Worm (Caenorhabditis elegans) whole organism, mixed stage, embryonic: Measurements from ENCODE around the gene irld-61.

Experiments used
- bed-3 ChIP-seq: fragments of 200-800 bp; sonication (Bioruptor generic); optimal IDR thresholded peaks from 3 replicates; lab custom pipeline; 2018; ENCODE audit warnings: mild to moderate bottlenecking, missing genetic modification characterization, moderate library complexity, missing compliant biosample characterization
- blmp-1 ChIP-seq: fragments of 150-350 bp; optimal IDR thresholded peaks from 2 replicates; lab custom pipeline; 2014; ENCODE audit warnings: missing biosample characterization, missing genetic modification characterization
- ceh-43 ChIP-seq: fragments of 200-800 bp; sonication (Bioruptor generic); optimal IDR thresholded peaks from 2 replicates; lab custom pipeline; 2018; ENCODE audit warnings: mild to moderate bottlenecking, missing genetic modification characterization, moderate library complexity, missing compliant biosample characterization
- ces-1 ChIP-seq: fragments of 150-350 bp; optimal IDR thresholded peaks from 2 replicates; lab custom pipeline; 2014; ENCODE audit warnings: missing biosample characterization, missing genetic modification reagents, missing genetic modification characterization
- drap-1 ChIP-seq: fragments of 200-800 bp; sonication (Bioruptor generic); optimal IDR thresholded peaks from 3 replicates; lab custom pipeline; 2018; ENCODE audit warnings: mild to moderate bottlenecking, missing genetic modification characterization, missing compliant biosample characterization
- elt-1 ChIP-seq: sonication (generic microtip); optimal IDR thresholded peaks from 2 replicates; lab custom pipeline; 2017; ENCODE audit warnings: missing genetic modification characterization, mild to moderate bottlenecking, missing compliant biosample characterization, antibody characterized with exemption, moderate library complexity, borderline replicate concordance; ENCODE audit not compliant: insufficient read depth
- elt-3 ChIP-seq: fragments of 150-350 bp; optimal IDR thresholded peaks from 2 replicates; lab custom pipeline; 2014; ENCODE audit warnings: missing biosample characterization, missing genetic modification characterization
- flh-1 ChIP-seq: fragments of 200-800 bp; sonication (Bioruptor generic); optimal IDR thresholded peaks from 2 replicates; lab custom pipeline; 2018; ENCODE audit warnings: mild to moderate bottlenecking, missing genetic modification characterization, moderate library complexity, missing compliant biosample characterization
- ham-2 ChIP-seq: fragments of 200-800 bp; sonication (Bioruptor generic); optimal IDR thresholded peaks from 2 replicates; lab custom pipeline; 2018; ENCODE audit warnings: mild to moderate bottlenecking, missing genetic modification characterization, missing compliant biosample characterization
- hlh-1 ChIP-seq: fragments of 150-350 bp; optimal IDR thresholded peaks from 2 replicates; lab custom pipeline; 2014; ENCODE audit warnings: missing biosample characterization, missing genetic modification reagents, missing genetic modification characterization
- lin-13 ChIP-seq: fragments of 150-350 bp; optimal IDR thresholded peaks from 2 replicates; lab custom pipeline; 2014; ENCODE audit warnings: missing biosample characterization, missing genetic modification characterization
- lin-32 ChIP-seq: fragments of 200-800 bp; sonication (Bioruptor generic); optimal IDR thresholded peaks from 2 replicates; lab custom pipeline; 2018; ENCODE audit warnings: mild to moderate bottlenecking, missing genetic modification characterization, missing compliant biosample characterization
- lsy-2 ChIP-seq: fragments of 150-350 bp; optimal IDR thresholded peaks from 2 replicates; lab custom pipeline; 2014; ENCODE audit warnings: missing biosample characterization, missing genetic modification characterization
- mab-5 ChIP-seq: fragments of 150-350 bp; optimal IDR thresholded peaks from 2 replicates; lab custom pipeline; 2014; ENCODE audit warnings: missing biosample characterization, missing genetic modification characterization
- mep-1 ChIP-seq: fragments of 150-350 bp; optimal IDR thresholded peaks from 2 replicates; lab custom pipeline; 2017; ENCODE audit warnings: missing biosample characterization, missing genetic modification reagents, missing genetic modification characterization, inconsistent platforms
- mls-2 ChIP-seq: sonication (generic microtip); optimal IDR thresholded peaks from 2 replicates; lab custom pipeline; 2016; ENCODE audit warnings: mild to moderate bottlenecking, missing genetic modification characterization, moderate library complexity, missing compliant biosample characterization
- nhr-12 ChIP-seq: fragments of 150-350 bp; optimal IDR thresholded peaks from 2 replicates; lab custom pipeline; 2014; ENCODE audit warnings: missing biosample characterization, missing genetic modification characterization
- nhr-2 ChIP-seq: fragments of 150-350 bp; optimal IDR thresholded peaks from 2 replicates; lab custom pipeline; 2014; ENCODE audit warnings: missing biosample characterization, missing genetic modification characterization
- nhr-237 ChIP-seq: fragments of 150-350 bp; optimal IDR thresholded peaks from 2 replicates; lab custom pipeline; 2014; ENCODE audit warnings: missing biosample characterization, missing genetic modification characterization
- nhr-28 ChIP-seq: fragments of 150-350 bp; optimal IDR thresholded peaks from 2 replicates; lab custom pipeline; 2014; ENCODE audit warnings: missing biosample characterization, missing genetic modification characterization
- nhr-76 ChIP-seq: sonication (generic microtip); optimal IDR thresholded peaks from 2 replicates; lab custom pipeline; 2017; ENCODE audit warnings: missing biosample characterization, missing genetic modification characterization
- pha-4 ChIP-seq: fragments of 150-350 bp; optimal IDR thresholded peaks from 2 replicates; lab custom pipeline; 2018; ENCODE audit warnings: missing biosample characterization, missing genetic modification reagents, missing genetic modification characterization
- sem-2 ChIP-seq: fragments of 200-800 bp; sonication (Bioruptor generic); optimal IDR thresholded peaks from 2 replicates; lab custom pipeline; 2018; ENCODE audit warnings: mild to moderate bottlenecking, missing genetic modification characterization, missing compliant biosample characterization
- snpc-4 ChIP-seq: fragments of 150-350 bp; optimal IDR thresholded peaks from 2 replicates; lab custom pipeline; 2014; ENCODE audit warnings: missing biosample characterization, missing genetic modification characterization
- sptf-1 ChIP-seq: sonication (generic microtip); optimal IDR thresholded peaks from 2 replicates; lab custom pipeline; 2017; ENCODE audit warnings: mild to moderate bottlenecking, missing genetic modification characterization, moderate library complexity, missing compliant biosample characterization
- tbx-8 ChIP-seq: fragments of 200-800 bp; sonication (Bioruptor generic); optimal IDR thresholded peaks from 2 replicates; lab custom pipeline; 2018; ENCODE audit warnings: mild to moderate bottlenecking, missing genetic modification characterization, moderate library complexity, missing compliant biosample characterization
- unc-120 ChIP-seq: sonication (generic microtip); optimal IDR thresholded peaks from 2 replicates; lab custom pipeline; 2017; ENCODE audit warnings: missing genetic modification characterization, missing compliant biosample characterization; ENCODE audit not compliant: poor library complexity, severe bottlenecking
- unc-39 ChIP-seq: fragments of 150-350 bp; optimal IDR thresholded peaks from 2 replicates; lab custom pipeline; 2014; ENCODE audit warnings: missing biosample characterization, missing genetic modification characterization
- unc-62 ChIP-seq: fragments of 150-350 bp; optimal IDR thresholded peaks from 2 replicates; lab custom pipeline; 2014; ENCODE audit warnings: missing biosample characterization, missing genetic modification reagents, missing genetic modification characterization
- ztf-11 ChIP-seq: fragments of 150-350 bp; optimal IDR thresholded peaks from 2 replicates; lab custom pipeline; 2014; ENCODE audit warnings: missing biosample characterization, missing genetic modification characterization

The irld-61 gene

DNA sequence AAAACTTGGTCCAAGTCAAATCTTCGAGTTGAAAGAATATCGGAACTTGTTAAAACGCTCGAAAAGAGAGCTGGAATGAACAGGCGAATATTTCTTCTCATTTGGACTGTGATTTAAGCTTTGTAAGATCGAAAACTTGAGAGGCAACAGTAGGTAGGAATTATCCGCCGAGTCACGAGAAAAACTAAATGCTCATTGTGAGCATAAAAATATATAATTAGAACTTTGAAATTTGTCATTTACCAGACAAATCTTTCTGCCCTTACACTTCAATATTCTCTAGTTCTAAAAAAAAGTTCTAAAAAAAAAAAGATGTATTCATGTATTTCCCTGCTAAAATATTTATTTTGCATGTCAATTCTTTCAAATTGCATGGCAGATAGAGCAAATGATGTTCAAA is at the start of gene irld-61, which contains the start of gene irld-19:
irld-61 (plus strand) TSS at position 313 of the 400 bp plus-strand sequence.
irld-19 (minus strand) TSS at position 101 of the 400 bp plus-strand sequence.
- TF ChIP-seq lsy-2 (tag; lab: Kevin White, UChicago), result no peak
- no peak for TF ChIP-seq hlh-1 (tag; lab: Kevin White, UChicago)
- no peak for TF ChIP-seq flh-1
- no peak for TF ChIP-seq nhr-28 (tag; lab: Kevin White, UChicago)
- TF ChIP-seq ces-1 (GFP tag; lab: Kevin White, UChicago), result no peak
- no peak for TF ChIP-seq sem-2 (GFP tag; lab: Kevin White, UChicago)
- TF ChIP-seq bed-3 (GFP tag; lab: Kevin White, UChicago), result no peak
- no peak for TF ChIP-seq nhr-76 (tag; lab: Kevin White, UChicago)
- TF ChIP-seq nhr-2 (tag; lab: Kevin White, UChicago), result no peak

DNA sequence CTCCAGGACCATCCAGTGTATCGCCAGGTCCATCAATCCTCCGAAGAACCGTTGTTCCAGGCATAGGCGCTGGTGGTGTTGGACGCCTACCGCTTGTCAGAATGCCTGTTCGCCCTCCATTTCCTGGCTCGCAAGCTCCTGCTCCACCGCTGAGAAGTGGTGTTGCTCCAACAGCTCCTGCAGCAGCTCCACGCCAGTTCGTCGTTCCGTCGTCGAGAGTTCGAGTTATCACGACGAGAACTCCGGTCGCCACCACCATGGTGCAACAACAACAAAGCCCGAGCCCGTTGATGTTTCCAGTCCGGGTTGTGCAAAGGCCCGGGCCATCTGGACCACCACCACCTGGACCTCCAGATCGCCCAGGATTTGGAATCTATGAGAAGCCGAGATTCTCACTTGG is 36.2 kb upstream of the irld-61 start:
- TF ChIP-seq nhr-28 (tag; lab: Kevin White, UChicago), result no peak
- TF ChIP-seq mab-5, result no peak
- TF ChIP-seq mls-2 (tag; lab: Kevin White, UChicago), result no peak
- TF ChIP-seq ceh-43 (GFP tag; lab: Kevin White, UChicago), result no peak
- TF ChIP-seq drap-1 (GFP tag; lab: Kevin White, UChicago), result no peak
- TF ChIP-seq sptf-1, result no peak
- TF ChIP-seq sem-2 (GFP tag; lab: Kevin White, UChicago), result no peak
- TF ChIP-seq snpc-4 (tag; lab: Kevin White, UChicago), result no peak

ce11 chrIII:12738935-12739334 is 25.4 kb upstream of the irld-61 start:
- TF ChIP-seq snpc-4 (tag; lab: Kevin White, UChicago), result no peak
- TF ChIP-seq elt-3 (tag; lab: Kevin White, UChicago), result no peak
- no peak for TF ChIP-seq nhr-28 (tag; lab: Kevin White, UChicago)
- TF ChIP-seq flh-1, result no peak
- no peak for TF ChIP-seq lin-13
- no peak for TF ChIP-seq ham-2 (GFP tag; lab: Kevin White, UChicago)
- no peak for TF ChIP-seq mab-5

DNA sequence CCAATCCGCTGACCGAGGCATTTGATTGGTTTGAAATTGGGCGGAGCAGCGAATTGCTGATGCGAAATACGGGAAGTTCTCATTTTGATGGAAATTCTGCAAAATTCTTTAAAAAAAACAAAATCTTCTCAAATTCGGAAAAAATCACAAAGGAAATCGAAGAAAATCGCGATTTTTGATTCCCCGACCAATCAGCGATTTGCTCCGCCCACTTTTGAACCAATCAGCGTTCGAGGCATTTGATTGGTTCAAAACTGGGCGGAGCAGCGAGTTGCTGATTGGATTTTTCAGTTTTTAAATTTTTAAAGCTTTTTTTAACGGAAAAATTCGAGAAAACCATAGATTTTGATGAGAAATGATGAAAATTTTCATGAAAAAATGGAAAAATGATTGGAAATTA is 24.0 kb upstream of the irld-61 start:
- TF ChIP-seq flh-1, result no peak
- no peak for TF ChIP-seq elt-1 (tag; lab: Kevin White, UChicago)
- no peak for TF ChIP-seq mab-5
- TF ChIP-seq lsy-2 (tag; lab: Kevin White, UChicago), result no peak
- TF ChIP-seq nhr-76 (tag; lab: Kevin White, UChicago), result no peak
- no peak for TF ChIP-seq hlh-1 (tag; lab: Kevin White, UChicago)
- TF ChIP-seq snpc-4 (tag; lab: Kevin White, UChicago), result no peak
- TF ChIP-seq sptf-1, result no peak
- TF ChIP-seq unc-39 (tag; lab: Kevin White, UChicago), result no peak
- TF ChIP-seq ztf-11 (tag; lab: Kevin White, UChicago), result no peak
- no peak for TF ChIP-seq unc-62 (GFP tag; lab: Kevin White, UChicago)
- no peak for TF ChIP-seq lin-13
- no peak for TF ChIP-seq nhr-12
- TF ChIP-seq drap-1 (GFP tag; lab: Kevin White, UChicago), result no peak
- TF ChIP-seq tbx-8, result no peak
- no peak for TF ChIP-seq blmp-1 (tag; lab: Kevin White, UChicago)
- no peak for TF ChIP-seq pha-4 (tag; lab: Kevin White, UChicago)

DNA sequence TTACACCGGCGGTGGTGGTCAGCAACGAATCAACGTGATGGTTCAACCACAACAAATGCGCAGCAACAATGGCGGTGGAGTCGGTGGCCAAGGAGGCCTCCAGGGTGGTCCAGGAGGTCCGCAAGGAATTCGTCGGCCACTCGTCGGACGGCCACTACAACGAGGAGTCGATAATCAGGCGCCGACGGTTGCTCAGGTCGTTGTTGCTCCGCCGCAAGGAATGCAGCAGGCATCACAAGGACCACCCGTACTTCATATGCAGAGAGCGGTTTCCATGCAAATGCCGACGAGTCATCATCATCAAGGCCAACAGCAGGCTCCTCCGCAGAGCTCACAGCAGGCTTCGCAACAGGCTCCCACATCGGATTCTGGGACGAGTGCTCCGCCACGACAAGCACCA is 20.8 kb upstream of the irld-61 start:
- TF ChIP-seq nhr-28 (tag; lab: Kevin White, UChicago) (no peak), drap-1 (GFP tag; lab: Kevin White, UChicago) (no peak), elt-1 (tag; lab: Kevin White, UChicago) (no peak), mep-1 (no peak), lin-32 (GFP tag; lab: Kevin White, UChicago) (no peak), unc-120 (tag; lab: Kevin White, UChicago) (no peak), nhr-237 (tag; lab: Kevin White, UChicago) (no peak), ces-1 (GFP tag; lab: Kevin White, UChicago) (no peak)
